Fruit fly (Drosophila melanogaster) whole organism, embryonic: ENCODE measurements around the gene GstT4.

Source experiments
- B-H1 ChIP-seq: fragments of 200-800 bp; sonication (Bioruptor generic); IDR thresholded peaks from 3 replicates; pipeline ENCODE4 v1.3.6; 2022; ENCODE audit warnings: missing biosample characterization, missing genetic modification characterization
- CG10274 ChIP-seq: fragments of 200-800 bp; sonication (Bioruptor generic); optimal IDR thresholded peaks from 3 replicates; lab custom pipeline; 2017; ENCODE audit warnings: missing biosample characterization, mild to moderate bottlenecking, missing genetic modification characterization
- CG12236 ChIP-seq: fragments of 200-800 bp; sonication (Bioruptor generic); optimal IDR thresholded peaks from 2 replicates; lab custom pipeline; 2016; ENCODE audit warnings: missing biosample characterization, missing genetic modification characterization
- CG12391 ChIP-seq: fragments of 200-800 bp; sonication (Bioruptor generic); optimal IDR thresholded peaks from 3 replicates; lab custom pipeline; 2018; ENCODE audit warnings: missing biosample characterization, mild to moderate bottlenecking, missing genetic modification characterization, moderate library complexity
- CG13624 ChIP-seq: fragments of 200-800 bp; sonication (Bioruptor generic); optimal IDR thresholded peaks from 2 replicates; lab custom pipeline; 2016; ENCODE audit warnings: missing biosample characterization, missing genetic modification characterization
- CG14710 ChIP-seq: fragments of 200-800 bp; sonication (Bioruptor generic); optimal IDR thresholded peaks from 3 replicates; lab custom pipeline; 2019; ENCODE audit warnings: missing biosample characterization, mild to moderate bottlenecking, missing genetic modification characterization, moderate library complexity
- CG17802 ChIP-seq: fragments of 200-800 bp; sonication (Bioruptor generic); optimal IDR thresholded peaks from 2 replicates; lab custom pipeline; 2018; ENCODE audit warnings: missing biosample characterization, mild to moderate bottlenecking, missing genetic modification characterization, moderate library complexity
- CG18011 ChIP-seq: fragments of 200-800 bp; sonication (Bioruptor generic); optimal IDR thresholded peaks from 2 replicates; lab custom pipeline; 2017; ENCODE audit warnings: missing biosample characterization, missing genetic modification characterization, mild to moderate bottlenecking, moderate library complexity, missing genotype
- CG31365 ChIP-seq: fragments of 200-800 bp; sonication (Bioruptor generic); optimal IDR thresholded peaks from 2 replicates; lab custom pipeline; 2018; ENCODE audit warnings: missing biosample characterization, mild to moderate bottlenecking, missing genetic modification characterization
- CG33213 ChIP-seq: fragments of 200-800 bp; sonication (Bioruptor generic); optimal IDR thresholded peaks from 3 replicates; lab custom pipeline; 2016; ENCODE audit warnings: missing biosample characterization, missing genetic modification characterization
- CG42726 ChIP-seq: fragments of 200-800 bp; sonication (Bioruptor generic); IDR thresholded peaks from 2 replicates; pipeline ENCODE4 v1.3.6; 2022; ENCODE audit warnings: missing biosample characterization, missing genetic modification characterization; ENCODE audit not compliant: partially characterized antibody
- CG43689 ChIP-seq: fragments of 200-800 bp; sonication (Bioruptor generic); IDR thresholded peaks from 2 replicates; pipeline ENCODE4 v1.3.6; 2022; ENCODE audit warnings: missing biosample characterization, missing genetic modification characterization
- CG7372 ChIP-seq: fragments of 200-800 bp; sonication (Bioruptor generic); IDR thresholded peaks from 2 replicates; pipeline ENCODE4 v1.3.6; 2022; ENCODE audit warnings: missing biosample characterization, missing genetic modification characterization
- CG9817 ChIP-seq: fragments of 200-800 bp; sonication (Bioruptor generic); optimal IDR thresholded peaks from 2 replicates; lab custom pipeline; 2018; ENCODE audit warnings: missing biosample characterization, mild to moderate bottlenecking, missing genetic modification characterization, moderate library complexity
- Dad ChIP-seq: fragments of 200-800 bp; sonication (Bioruptor generic); optimal IDR thresholded peaks from 3 replicates; lab custom pipeline; 2016; ENCODE audit warnings: missing biosample characterization, missing genetic modification characterization
- Dbx ChIP-seq: fragments of 200-800 bp; sonication (Bioruptor generic); IDR thresholded peaks from 3 replicates; pipeline ENCODE4 v1.3.6; 2022; ENCODE audit warnings: missing biosample characterization, missing genetic modification characterization
- Doc2 ChIP-seq: fragments of 200-800 bp; sonication (Bioruptor generic); IDR thresholded peaks from 2 replicates; pipeline ENCODE4 v1.3.6; 2022; ENCODE audit warnings: missing biosample characterization, missing genetic modification characterization
- Hey ChIP-seq: fragments of 200-800 bp; sonication (Bioruptor generic); optimal IDR thresholded peaks from 3 replicates; lab custom pipeline; 2018; ENCODE audit warnings: missing biosample characterization, mild to moderate bottlenecking, missing genetic modification characterization
- Hr78 ChIP-seq, 2 experiments: fragments of 200-800 bp in 1 of 2; fragments of >200 bp in 1 of 2; sonication (Bioruptor generic) in 1 of 2; optimal IDR thresholded peaks; 2 replicates each; lab custom pipeline; 2017 to 2019; ENCODE audit warnings: missing biosample characterization in 2 of 2, missing genetic modification characterization in 2 of 2, mild to moderate bottlenecking in 1 of 2, moderate library complexity in 1 of 2
- Jarid2 ChIP-seq: fragments of 200-800 bp; sonication (Bioruptor generic); optimal IDR thresholded peaks from 3 replicates; lab custom pipeline; 2017; ENCODE audit warnings: mild to moderate bottlenecking, missing biosample characterization, missing genetic modification reagents, missing genetic modification characterization
- Lhr ChIP-seq: fragments of 200-800 bp; sonication (Bioruptor generic); optimal IDR thresholded peaks from 3 replicates; lab custom pipeline; 2017; ENCODE audit warnings: mild to moderate bottlenecking, missing biosample characterization, missing genetic modification reagents, missing genetic modification characterization
- MBD-R2 ChIP-seq: fragments of 200-800 bp; sonication (Bioruptor generic); IDR thresholded peaks from 2 replicates; pipeline ENCODE4 v1.3.6; 2022; ENCODE audit warnings: missing biosample characterization, missing genetic modification characterization
- MESR4 ChIP-seq: fragments of 200-800 bp; sonication (Bioruptor generic); optimal IDR thresholded peaks from 2 replicates; lab custom pipeline; 2018; ENCODE audit warnings: missing biosample characterization, mild to moderate bottlenecking, missing genetic modification characterization, moderate library complexity
- Med ChIP-seq: fragments of 200-800 bp; sonication (Bioruptor generic); peaks from one replicate; lab custom pipeline; 2016; ENCODE audit warnings: missing biosample characterization, missing genetic modification characterization, mild to moderate bottlenecking, inconsistent platforms, moderate library complexity
- Six4 ChIP-seq: fragments of 200-800 bp; sonication (Bioruptor generic); optimal IDR thresholded peaks from 2 replicates; lab custom pipeline; 2016; ENCODE audit warnings: missing biosample characterization, missing genetic modification characterization
- Sox100B ChIP-seq: fragments of 200-800 bp; sonication (Bioruptor generic); optimal IDR thresholded peaks from 3 replicates; lab custom pipeline; 2018; ENCODE audit warnings: missing biosample characterization, mild to moderate bottlenecking, missing genetic modification characterization
- Tbp ChIP-seq: fragments of >200 bp; optimal IDR thresholded peaks from 2 replicates; lab custom pipeline; 2018; ENCODE audit warnings: missing biosample characterization, missing genetic modification characterization
- Trl ChIP-seq, 3 experiments: fragments of >200 bp in 2 of 3; fragments of 200-800 bp in 1 of 3; sonication (Bioruptor generic) in 1 of 3; optimal IDR thresholded peaks; 2 replicates in 1 of 3; 3 replicates in 2 of 3; lab custom pipeline; 2016 to 2017; ENCODE audit warnings: missing biosample characterization in 1 of 3, missing genetic modification characterization in 1 of 3
- Usf ChIP-seq: fragments of 200-800 bp; sonication (Bioruptor generic); optimal IDR thresholded peaks from 2 replicates; lab custom pipeline; 2017; ENCODE audit warnings: missing genotype, missing biosample characterization, missing genetic modification characterization
- cad ChIP-seq: fragments of >200 bp; optimal IDR thresholded peaks from 2 replicates; lab custom pipeline; 2017; ENCODE audit warnings: missing biosample characterization, missing genetic modification characterization
- chm ChIP-seq: fragments of 200-800 bp; sonication (Bioruptor generic); IDR thresholded peaks from 2 replicates; pipeline ENCODE4 v1.3.6; 2022; ENCODE audit warnings: missing biosample characterization, missing genetic modification characterization
- chn ChIP-seq: fragments of 200-800 bp; sonication (Bioruptor generic); optimal IDR thresholded peaks from 2 replicates; lab custom pipeline; 2016; ENCODE audit warnings: missing biosample characterization, missing genetic modification characterization
- crc ChIP-seq: fragments of 200-800 bp; sonication (Bioruptor generic); optimal IDR thresholded peaks from 2 replicates; lab custom pipeline; 2016; ENCODE audit warnings: missing biosample characterization, missing genetic modification characterization
- dan ChIP-seq: fragments of 200-800 bp; sonication (Bioruptor generic); IDR thresholded peaks from 2 replicates; pipeline ENCODE4 v1.3.6; 2022; ENCODE audit warnings: missing biosample characterization, missing genetic modification characterization
- gsb-n ChIP-seq: fragments of 200-800 bp; sonication (Bioruptor generic); optimal IDR thresholded peaks from 3 replicates; lab custom pipeline; 2018; ENCODE audit warnings: missing biosample characterization, mild to moderate bottlenecking, missing genetic modification characterization
- ind ChIP-seq: fragments of 200-800 bp; sonication (Bioruptor generic); optimal IDR thresholded peaks from 3 replicates; lab custom pipeline; 2016; ENCODE audit warnings: missing biosample characterization, missing genetic modification characterization
- jing ChIP-seq: fragments of 200-800 bp; sonication (Bioruptor generic); optimal IDR thresholded peaks from 2 replicates; lab custom pipeline; 2018; ENCODE audit warnings: missing biosample characterization, mild to moderate bottlenecking, missing genetic modification characterization
- jumu ChIP-seq: fragments of 200-800 bp; sonication (Bioruptor generic); optimal IDR thresholded peaks from 3 replicates; lab custom pipeline; 2016; ENCODE audit warnings: missing biosample characterization, missing genetic modification characterization
- kay ChIP-seq: fragments of 200-800 bp; sonication (Bioruptor generic); optimal IDR thresholded peaks from 2 replicates; lab custom pipeline; 2016; ENCODE audit warnings: missing biosample characterization, missing genetic modification characterization
- nom ChIP-seq: fragments of 200-800 bp; sonication (Bioruptor generic); optimal IDR thresholded peaks from 2 replicates; lab custom pipeline; 2017; ENCODE audit warnings: missing biosample characterization, missing genetic modification characterization, mild to moderate bottlenecking, moderate library complexity, missing genetic modification reagents
- org-1 ChIP-seq: fragments of 200-800 bp; sonication (Bioruptor generic); optimal IDR thresholded peaks from 2 replicates; lab custom pipeline; 2017; ENCODE audit warnings: missing biosample characterization, missing genetic modification characterization
- pb ChIP-seq: fragments of 200-800 bp; sonication (Bioruptor generic); optimal IDR thresholded peaks from 3 replicates; lab custom pipeline; 2016; ENCODE audit warnings: missing biosample characterization, missing genetic modification characterization
- pho ChIP-seq: fragments of 200-800 bp; sonication (Bioruptor generic); optimal IDR thresholded peaks from 2 replicates; lab custom pipeline; 2016; ENCODE audit warnings: missing biosample characterization, missing genetic modification characterization
- phol ChIP-seq: fragments of 200-800 bp; sonication (Bioruptor generic); optimal IDR thresholded peaks from 3 replicates; lab custom pipeline; 2018; ENCODE audit warnings: missing biosample characterization, mild to moderate bottlenecking, missing genetic modification characterization, moderate library complexity
- run ChIP-seq: fragments of 200-800 bp; sonication (Bioruptor generic); optimal IDR thresholded peaks from 3 replicates; lab custom pipeline; 2018; ENCODE audit warnings: missing biosample characterization, mild to moderate bottlenecking, missing genetic modification characterization
- salm ChIP-seq: fragments of 200-800 bp; sonication (Bioruptor generic); optimal IDR thresholded peaks from 2 replicates; lab custom pipeline; 2018; ENCODE audit warnings: missing biosample characterization, mild to moderate bottlenecking, missing genetic modification characterization
- sim ChIP-seq: fragments of 200-800 bp; sonication (Bioruptor generic); IDR thresholded peaks from 2 replicates; pipeline ENCODE4 v1.3.6; 2022; ENCODE audit warnings: missing biosample characterization, missing genetic modification characterization
- tna ChIP-seq: fragments of 200-800 bp; sonication (Bioruptor generic); IDR thresholded peaks from 2 replicates; pipeline ENCODE4 v1.3.6; 2022; ENCODE audit warnings: missing biosample characterization, missing genetic modification characterization; ENCODE audit not compliant: partially characterized antibody
- trh ChIP-seq: fragments of 200-800 bp; sonication (Bioruptor generic); optimal IDR thresholded peaks from 2 replicates; lab custom pipeline; 2016; ENCODE audit warnings: missing biosample characterization, missing genetic modification characterization

The GstT4 gene

DNA sequence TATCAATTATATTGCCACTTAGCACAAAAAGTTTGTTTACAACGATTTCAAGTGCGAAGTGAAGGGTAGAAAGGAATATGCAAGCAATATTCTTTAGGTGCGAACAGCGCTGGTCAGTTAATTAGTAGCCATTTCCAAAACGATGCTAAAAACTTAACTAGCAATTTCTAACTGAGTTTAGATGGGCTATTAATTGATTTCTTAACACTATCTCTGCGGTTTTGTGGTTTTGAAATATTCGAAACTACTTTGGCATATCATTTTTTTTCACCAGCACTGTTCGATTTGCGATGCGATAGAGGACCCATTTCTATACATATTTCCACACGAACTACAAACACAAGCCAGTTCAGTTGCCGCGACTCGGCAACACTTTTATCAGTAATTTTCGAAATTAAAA is 28.0 kb upstream of the GstT4 start (continued):
- no peak for TF ChIP-seq Lhr
- 0 out of 3 replicates have a peak, but pooled peaks have one; percentile 8 for TF ChIP-seq Dbx
- no peak for TF ChIP-seq run (tag; lab: Kevin White, UChicago)
- TF ChIP-seq tna (GFP tag; lab: Robert Waterston, UW), result no peak
- TF ChIP-seq jumu (GFP tag; lab: Kevin White, UChicago), result no peak
- TF ChIP-seq CG12391 (tag; lab: Kevin White, UChicago), result no peak
- TF ChIP-seq CG17802 (tag; lab: Kevin White, UChicago), result no peak

DNA sequence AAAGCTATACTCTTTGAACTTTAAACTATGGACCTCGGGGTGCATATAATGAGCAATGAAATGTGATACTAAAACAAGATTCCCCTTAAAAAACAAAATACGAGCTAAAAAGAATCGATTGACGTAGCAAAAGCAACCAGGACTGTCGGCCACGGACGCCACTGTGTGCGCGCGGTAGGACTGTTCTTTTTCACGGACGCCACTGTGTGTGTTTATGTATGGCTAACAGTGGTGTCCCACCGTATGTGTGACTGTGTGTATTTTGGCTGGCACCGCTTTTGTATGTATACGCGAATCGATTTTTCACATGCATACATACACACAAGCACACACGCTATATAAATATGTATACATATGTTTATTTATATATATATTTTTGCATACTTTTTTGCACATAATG is 20.8 kb upstream of the GstT4 start:
- TF ChIP-seq Tbp (GFP tag; lab: Kevin White, UChicago) (no peak), Hr78 (GFP tag; optimal IDR thresholded peaks at IDR 0.05; lab: Kevin White, UChicago) (no peak), salm (tag; lab: Kevin White, UChicago) (no peak), Usf (GFP tag; lab: Kevin White, UChicago) (no peak), CG12236 (GFP tag; lab: Kevin White, UChicago) (peak; percentile 18), B-H1 (GFP tag; lab: Robert Waterston, UW) (no peak; the same call in 2 of the 3 replicates), MBD-R2 (GFP tag; lab: Robert Waterston, UW) (peak; percentile 70), Dad (GFP tag; lab: Kevin White, UChicago) (peak; percentile 13), CG10274 (no peak), Jarid2 (no peak), dan (GFP tag; lab: Robert Waterston, UW) (no peak), Hey (no peak), chm (GFP tag; lab: Robert Waterston, UW) (peak; percentile 71; the same call in 1 of the 2 replicates), pho (peak; percentile 62), CG14710 (tag; lab: Kevin White, UChicago) (peak; percentile 13), Sox100B (no peak), sim (no peak), CG33213 (GFP tag; lab: Kevin White, UChicago) (peak; percentile 33), MESR4 (GFP tag; lab: Kevin White, UChicago) (peak; percentile 32), cad (no peak), CG13624 (peak; percentile 70), Trl (optimal IDR thresholded peaks at IDR 0.05; lab: Kevin White, UChicago) (no peak), Trl (GFP tag; optimal IDR thresholded peaks at IDR 0.05; lab: Kevin White, UChicago) (peak; percentile 75), chn (GFP tag; lab: Kevin White, UChicago) (peak; percentile 56), CG9817 (tag; lab: Kevin White, UChicago) (peak; percentile 1), Med (GFP tag; lab: Kevin White, UChicago) (peak; percentile 95), trh (GFP tag; lab: Kevin White, UChicago) (no peak), kay (GFP tag; lab: Kevin White, UChicago) (peak; percentile 42), Six4 (GFP tag; lab: Kevin White, UChicago) (peak; percentile 51), CG43689 (GFP tag; lab: Robert Waterston, UW) (0 out of 2 replicates have a peak, but pooled peaks have one; percentile 20), gsb-n (tag; lab: Kevin White, UChicago) (no peak), nom (GFP tag; lab: Kevin White, UChicago) (peak; percentile 73), CG42726 (GFP tag; lab: Robert Waterston, UW) (peak; percentile 53; the same call in 1 of the 2 replicates), pb (GFP tag; lab: Kevin White, UChicago) (peak; percentile 37), CG7372 (GFP tag; lab: Robert Waterston, UW) (no peak), crc (GFP tag; lab: Kevin White, UChicago) (no peak), jing (no peak), org-1 (GFP tag; lab: Kevin White, UChicago) (no peak), Doc2 (no peak), CG18011 (GFP tag; lab: Kevin White, UChicago) (no peak), ind (GFP tag; lab: Kevin White, UChicago) (peak; percentile 63), phol (no peak), CG31365 (no peak)
